Worm (Caenorhabditis elegans) whole organism, young adult: ENCODE data around the gene M7.12.

Experiments used
- B0261.1 ChIP-seq: sonication (generic microtip); optimal IDR thresholded peaks from 2 replicates; lab custom pipeline; 2016; ENCODE audit warnings: mild to moderate bottlenecking, missing genetic modification characterization, moderate library complexity, missing compliant biosample characterization
- B0336.3 ChIP-seq: fragments of 200-800 bp; sonication (Bioruptor generic); IDR thresholded peaks from 2 replicates; pipeline ENCODE4 v1.3.6; 2022; ENCODE audit warnings: missing genetic modification characterization, missing compliant biosample characterization
- D2030.7 ChIP-seq: fragments of 200-800 bp; sonication (Bioruptor generic); IDR thresholded peaks from 2 replicates; pipeline ENCODE4 v1.3.6; 2022; ENCODE audit warnings: missing genetic modification reagents, missing genetic modification characterization, missing compliant biosample characterization
- F33H1.4 ChIP-seq: fragments of 200-800 bp; sonication (Bioruptor generic); IDR thresholded peaks from 2 replicates; pipeline ENCODE4 v1.3.6; 2022; ENCODE audit warnings: missing genetic modification reagents, missing genetic modification characterization, missing compliant biosample characterization
- F39B2.1 ChIP-seq: fragments of 200-800 bp; sonication (Bioruptor generic); IDR thresholded peaks from 2 replicates; pipeline ENCODE4 v1.3.6; 2022; ENCODE audit warnings: missing genetic modification reagents, missing genetic modification characterization, missing compliant biosample characterization
- K11D2.4 ChIP-seq: fragments of 200-800 bp; sonication (Bioruptor generic); IDR thresholded peaks from 2 replicates; pipeline ENCODE4 v1.3.6; 2022; ENCODE audit warnings: missing genetic modification reagents, missing genetic modification characterization, missing compliant biosample characterization
- T26A5.8 ChIP-seq: sonication (generic microtip); optimal IDR thresholded peaks from 2 replicates; lab custom pipeline; 2016; ENCODE audit warnings: missing genetic modification characterization, missing compliant biosample characterization
- Y53G8AR.9 ChIP-seq: fragments of 200-800 bp; sonication (Bioruptor generic); conservative IDR thresholded peaks from 2 replicates; pipeline ENCODE4 v1.3.6; 2022; ENCODE audit warnings: missing genetic modification reagents, missing genetic modification characterization, missing compliant biosample characterization
- Y67H2A.10 ChIP-seq: fragments of 200-800 bp; sonication (Bioruptor generic); conservative IDR thresholded peaks from 2 replicates; pipeline ENCODE4 v1.3.6; 2022; ENCODE audit warnings: missing genetic modification reagents, missing genetic modification characterization, missing compliant biosample characterization
- ZK185.1 ChIP-seq: sonication (generic microtip); optimal IDR thresholded peaks from 2 replicates; lab custom pipeline; 2016; ENCODE audit warnings: mild to moderate bottlenecking, missing genetic modification characterization, missing compliant biosample characterization; ENCODE audit not compliant: poor library complexity, severe bottlenecking
- ama-1 ChIP-seq, 3 experiments: fragments of 150-350 bp in 1 of 3; sonication (generic microtip) in 2 of 3; optimal IDR thresholded peaks; 2 replicates each; lab custom pipeline; 2014 to 2018; ENCODE audit warnings: missing biosample characterization in 2 of 3, missing genetic modification characterization in 2 of 3, missing genetic modification reagents in 2 of 3
- athp-1 ChIP-seq: sonication (generic microtip); optimal IDR thresholded peaks from 2 replicates; lab custom pipeline; 2017; ENCODE audit warnings: mild to moderate bottlenecking, missing genetic modification characterization, missing compliant biosample characterization
- attf-3 ChIP-seq: fragments of 200-800 bp; sonication (Bioruptor generic); conservative IDR thresholded peaks from 2 replicates; pipeline ENCODE4 v1.3.6; 2022; ENCODE audit warnings: missing genetic modification reagents, missing genetic modification characterization, missing compliant biosample characterization
- bed-1 ChIP-seq: fragments of 200-800 bp; sonication (Bioruptor generic); IDR thresholded peaks from 2 replicates; pipeline ENCODE4 v1.3.6; 2022; ENCODE audit warnings: missing genetic modification reagents, missing genetic modification characterization, missing compliant biosample characterization
- ceh-100 ChIP-seq: fragments of 200-800 bp; sonication (Bioruptor generic); IDR thresholded peaks from 2 replicates; pipeline ENCODE4 v1.3.6; 2022; ENCODE audit warnings: missing genetic modification reagents, missing genetic modification characterization, missing compliant biosample characterization
- ceh-27 ChIP-seq: fragments of 200-800 bp; sonication (Bioruptor generic); optimal IDR thresholded peaks from 2 replicates; lab custom pipeline; 2018; ENCODE audit warnings: mild to moderate bottlenecking, missing genetic modification characterization, moderate library complexity, missing compliant biosample characterization
- ceh-91 ChIP-seq: fragments of 200-800 bp; sonication (Bioruptor generic); IDR thresholded peaks from 2 replicates; pipeline ENCODE4 v1.3.6; 2022; ENCODE audit warnings: missing genetic modification reagents, missing genetic modification characterization, missing compliant biosample characterization
- chd-7 ChIP-seq: sonication (generic microtip); optimal IDR thresholded peaks from 2 replicates; lab custom pipeline; 2016; ENCODE audit warnings: mild to moderate bottlenecking, missing genetic modification characterization, moderate library complexity, missing compliant biosample characterization
- die-1 ChIP-seq: sonication (generic microtip); optimal IDR thresholded peaks from 2 replicates; lab custom pipeline; 2016; ENCODE audit warnings: missing genotype, mild to moderate bottlenecking, missing genetic modification characterization, missing compliant biosample characterization
- dox-1 ChIP-seq: fragments of 200-800 bp; sonication (Bioruptor generic); IDR thresholded peaks from 2 replicates; pipeline ENCODE4 v1.3.6; 2022; ENCODE audit warnings: missing genetic modification reagents, missing genetic modification characterization, missing compliant biosample characterization
- dpff-1 ChIP-seq: sonication (generic microtip); optimal IDR thresholded peaks from 2 replicates; lab custom pipeline; 2017; ENCODE audit warnings: mild to moderate bottlenecking, missing genetic modification characterization, missing compliant biosample characterization
- dpl-1 ChIP-seq: fragments of 150-350 bp; optimal IDR thresholded peaks from 2 replicates; lab custom pipeline; 2014; ENCODE audit warnings: missing biosample characterization, missing genetic modification reagents, missing genetic modification characterization
- efl-1 ChIP-seq: fragments of 150-350 bp; optimal IDR thresholded peaks from 2 replicates; lab custom pipeline; 2014; ENCODE audit warnings: missing biosample characterization, missing genetic modification reagents, missing genetic modification characterization
- egl-44 ChIP-seq: fragments of 200-800 bp; sonication (Bioruptor generic); IDR thresholded peaks from 2 replicates; pipeline ENCODE4 v1.3.6; 2022; ENCODE audit warnings: missing genetic modification reagents, missing genetic modification characterization, missing compliant biosample characterization
- egrh-3 ChIP-seq: fragments of 200-800 bp; sonication (Bioruptor generic); IDR thresholded peaks from 2 replicates; pipeline ENCODE4 v1.3.6; 2022; ENCODE audit warnings: missing genetic modification reagents, missing genetic modification characterization, missing compliant biosample characterization
- ets-4 ChIP-seq: fragments of 200-800 bp; sonication (Bioruptor generic); optimal IDR thresholded peaks from 2 replicates; lab custom pipeline; 2018; ENCODE audit warnings: mild to moderate bottlenecking, missing genetic modification characterization, missing compliant biosample characterization
- gei-17 ChIP-seq: fragments of 200-800 bp; sonication (Bioruptor generic); optimal IDR thresholded peaks from 2 replicates; lab custom pipeline; 2018; ENCODE audit warnings: mild to moderate bottlenecking, missing genetic modification characterization, missing compliant biosample characterization
- him-1 ChIP-seq: sonication (generic microtip); optimal IDR thresholded peaks from 2 replicates; lab custom pipeline; 2016; ENCODE audit warnings: missing genotype, missing genetic modification reagents, missing genetic modification characterization, missing compliant biosample characterization
- hmg-1.2 ChIP-seq: fragments of 200-800 bp; sonication (Bioruptor generic); IDR thresholded peaks from 2 replicates; pipeline ENCODE4 v1.3.6; 2022; ENCODE audit warnings: missing genetic modification reagents, missing genetic modification characterization, missing compliant biosample characterization
- hmg-20 ChIP-seq: fragments of 200-800 bp; sonication (Bioruptor generic); IDR thresholded peaks from 2 replicates; pipeline ENCODE4 v1.3.6; 2022; ENCODE audit warnings: missing genetic modification reagents, missing genetic modification characterization, missing compliant biosample characterization
- let-607 ChIP-seq, 2 experiments: fragments of 200-800 bp in 1 of 2; sonication (Bioruptor generic) in 1 of 2; sonication (generic microtip) in 1 of 2; optimal IDR thresholded peaks; 2 replicates each; lab custom pipeline; 2016 to 2018; ENCODE audit warnings: mild to moderate bottlenecking in 2 of 2, missing compliant biosample characterization in 2 of 2, missing genetic modification characterization in 2 of 2, moderate library complexity in 2 of 2, missing genotype in 1 of 2
- lin-35 ChIP-seq, 3 experiments: fragments of 150-350 bp in 2 of 3; sonication (generic microtip) in 1 of 3; optimal IDR thresholded peaks; 2 replicates each; lab custom pipeline; 2014 to 2018; ENCODE audit warnings: missing biosample characterization in 3 of 3, missing genetic modification characterization in 3 of 3, missing genetic modification reagents in 3 of 3
- lin-40 ChIP-seq: sonication (generic microtip); optimal IDR thresholded peaks from 2 replicates; lab custom pipeline; 2016; ENCODE audit warnings: missing genetic modification characterization, mild to moderate bottlenecking, missing compliant biosample characterization, missing genotype, missing genetic modification reagents
- lir-1 ChIP-seq: fragments of 200-800 bp; sonication (Bioruptor generic); conservative IDR thresholded peaks from 2 replicates; pipeline ENCODE4 v1.3.6; 2022; ENCODE audit warnings: missing genetic modification reagents, missing genetic modification characterization, missing compliant biosample characterization
- madf-3 ChIP-seq: fragments of 200-800 bp; sonication (Bioruptor generic); IDR thresholded peaks from 2 replicates; pipeline ENCODE4 v1.3.6; 2022; ENCODE audit warnings: missing genetic modification reagents, missing genetic modification characterization, missing compliant biosample characterization
- mes-4 ChIP-seq: sonication (generic microtip); optimal IDR thresholded peaks from 2 replicates; lab custom pipeline; 2016; ENCODE audit warnings: missing genotype, missing genetic modification characterization, missing compliant biosample characterization
- nhr-179 ChIP-seq: sonication (generic microtip); optimal IDR thresholded peaks from 2 replicates; lab custom pipeline; 2016; ENCODE audit warnings: mild to moderate bottlenecking, missing genetic modification characterization, missing compliant biosample characterization
- nhr-90 ChIP-seq: sonication (generic microtip); optimal IDR thresholded peaks from 2 replicates; lab custom pipeline; 2016; ENCODE audit warnings: missing genotype, mild to moderate bottlenecking, missing genetic modification characterization, missing compliant biosample characterization
- pbrm-1 ChIP-seq: fragments of 200-800 bp; sonication (Bioruptor generic); IDR thresholded peaks from 2 replicates; pipeline ENCODE4 v1.3.6; 2022; ENCODE audit warnings: missing genetic modification reagents, missing genetic modification characterization, missing compliant biosample characterization
- snpc-3.4 ChIP-seq: sonication (generic microtip); optimal IDR thresholded peaks from 2 replicates; lab custom pipeline; 2017; ENCODE audit warnings: missing genetic modification characterization, mild to moderate bottlenecking, missing compliant biosample characterization, antibody characterized with exemption, moderate library complexity, missing genotype, missing genetic modification reagents
- snpc-4 ChIP-seq, 5 experiments: fragments of 150-350 bp in 1 of 5; sonication (generic microtip) in 4 of 5; optimal IDR thresholded peaks; 2 replicates each; lab custom pipeline; 2014 to 2018; ENCODE audit warnings: missing genetic modification characterization in 5 of 5, missing biosample characterization in 3 of 5, antibody characterized with exemption in 2 of 5, mild to moderate bottlenecking in 2 of 5, missing compliant biosample characterization in 2 of 5, missing genotype in 2 of 5, moderate library complexity in 2 of 5, missing genetic modification reagents in 1 of 5
- tbx-9 ChIP-seq: sonication (generic microtip); optimal IDR thresholded peaks from 2 replicates; lab custom pipeline; 2016; ENCODE audit warnings: borderline replicate concordance, missing genetic modification characterization, inconsistent platforms, missing compliant biosample characterization
- tlf-1 ChIP-seq: fragments of 200-800 bp; sonication (Bioruptor generic); optimal IDR thresholded peaks from 2 replicates; lab custom pipeline; 2018; ENCODE audit warnings: mild to moderate bottlenecking, missing genetic modification characterization, missing compliant biosample characterization
- unc-62 ChIP-seq: fragments of 150-350 bp; optimal IDR thresholded peaks from 2 replicates; lab custom pipeline; 2014; ENCODE audit warnings: missing biosample characterization, missing genetic modification reagents, missing genetic modification characterization
- xnd-1 ChIP-seq: sonication (generic microtip); optimal IDR thresholded peaks from 2 replicates; lab custom pipeline; 2016; ENCODE audit warnings: missing genotype, missing genetic modification reagents, missing genetic modification characterization, missing compliant biosample characterization
- ztf-26 ChIP-seq: sonication (generic microtip); optimal IDR thresholded peaks from 2 replicates; lab custom pipeline; 2017; ENCODE audit warnings: missing genetic modification characterization, missing compliant biosample characterization
- ztf-28 ChIP-seq: fragments of 200-800 bp; sonication (Bioruptor generic); IDR thresholded peaks from 2 replicates; pipeline ENCODE4 v1.3.6; 2022; ENCODE audit warnings: missing genetic modification reagents, missing genetic modification characterization, missing compliant biosample characterization
- ztf-6 ChIP-seq: fragments of 200-800 bp; sonication (Bioruptor generic); IDR thresholded peaks from 2 replicates; pipeline ENCODE4 v1.3.6; 2022; ENCODE audit warnings: missing genetic modification reagents, missing genetic modification characterization, missing compliant biosample characterization

Gene M7.12

DNA sequence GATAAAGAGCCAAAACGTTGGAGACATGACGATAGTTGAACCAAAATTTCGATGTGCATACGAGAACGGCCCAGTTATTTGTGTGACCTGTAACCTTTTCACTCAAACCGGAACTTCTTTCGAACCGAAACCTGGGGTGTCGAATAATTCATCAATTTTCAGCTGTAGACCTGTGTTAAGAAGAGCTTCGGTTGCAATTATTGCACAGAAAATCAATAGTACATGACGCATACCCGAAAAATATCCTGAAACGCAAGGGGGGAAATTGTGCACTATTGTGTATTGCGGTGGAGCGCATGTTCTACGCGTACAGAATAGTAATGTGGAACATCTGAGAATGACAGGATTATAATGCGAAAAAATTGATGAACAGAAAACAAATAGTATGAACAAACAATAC, 12.0 kb upstream of the M7.12 start, which contains the start of gene pigk-1 (continued):
- no peak for TF ChIP-seq attf-3 (GFP tag; lab: Robert Waterston, UW)
- TF ChIP-seq D2030.7 (GFP tag; lab: Robert Waterston, UW): peak; percentile 38; the same call in 1 of the 2 replicates
- TF ChIP-seq ama-1 (optimal IDR thresholded peaks at IDR 0.05; lab: Kevin White, UChicago): no peak
- TF ChIP-seq ama-1 (GFP tag; optimal IDR thresholded peaks at IDR 0.05; lab: Kevin White, UChicago): peak in 1 of 2 experiments; percentile 30
- no peak for TF ChIP-seq nhr-90 (tag; lab: Kevin White, UChicago)
- TF ChIP-seq ZK185.1: peak; percentile 30
- no peak for TF ChIP-seq ztf-6 (GFP tag; lab: Robert Waterston, UW)
- peak; percentile 18 for TF ChIP-seq efl-1 (GFP tag; lab: Kevin White, UChicago)
- no peak for TF ChIP-seq ztf-26 (tag; lab: Kevin White, UChicago)
- TF ChIP-seq him-1 (tag; lab: Kevin White, UChicago): no peak
- peak; percentile 83 for TF ChIP-seq F39B2.1 (GFP tag; lab: Robert Waterston, UW)
- TF ChIP-seq K11D2.4: no peak
- TF ChIP-seq tbx-9: no peak
- TF ChIP-seq ets-4 (GFP tag; lab: Kevin White, UChicago): no peak
- peak; percentile 81 for TF ChIP-seq madf-3 (GFP tag; lab: Robert Waterston, UW)
- TF ChIP-seq T26A5.8 (tag; lab: Kevin White, UChicago): peak; percentile 48
- no peak for TF ChIP-seq Y67H2A.10
- TF ChIP-seq lin-40 (tag; lab: Kevin White, UChicago): no peak
- no peak for TF ChIP-seq ztf-28 (GFP tag; lab: Robert Waterston, UW)
- TF ChIP-seq egrh-3: no peak
- peak; percentile 2 for TF ChIP-seq ceh-27 (GFP tag; lab: Kevin White, UChicago)
- no peak for TF ChIP-seq ceh-91 (GFP tag; lab: Robert Waterston, UW)
- no peak for TF ChIP-seq nhr-179 (tag; lab: Kevin White, UChicago)
- peak; percentile 24; the same call in 1 of the 2 replicates for TF ChIP-seq Y53G8AR.9
- no peak; the same call in 1 of the 2 replicates for TF ChIP-seq ceh-100 (GFP tag; lab: Robert Waterston, UW)
- TF ChIP-seq unc-62 (GFP tag; lab: Kevin White, UChicago): no peak
- peak; percentile 40 for TF ChIP-seq xnd-1 (tag; lab: Kevin White, UChicago)
- TF ChIP-seq athp-1 (tag; lab: Kevin White, UChicago): peak; percentile 28
- TF ChIP-seq mes-4 (tag; lab: Kevin White, UChicago): no peak
- TF ChIP-seq dpff-1 (tag; lab: Kevin White, UChicago): no peak
- TF ChIP-seq snpc-3.4 (tag; lab: Kevin White, UChicago): peak; percentile 43
- TF ChIP-seq F33H1.4 (GFP tag; lab: Robert Waterston, UW): peak; percentile 45
- TF ChIP-seq let-607 (tag; optimal IDR thresholded peaks at IDR 0.05; lab: Kevin White, UChicago): no peak
- TF ChIP-seq hmg-1.2 (GFP tag; lab: Robert Waterston, UW): peak; percentile 37; the same call in 1 of the 2 replicates
- no peak for TF ChIP-seq egl-44
- no peak for TF ChIP-seq lin-35 (GFP tag; optimal IDR thresholded peaks at IDR 0.05; lab: Kevin White, UChicago)
- no peak for TF ChIP-seq chd-7 (tag; lab: Kevin White, UChicago)
- TF ChIP-seq die-1: no peak
- no peak for TF ChIP-seq lir-1 (GFP tag; lab: Robert Waterston, UW)
- peak; percentile 29 for TF ChIP-seq tlf-1 (GFP tag; lab: Kevin White, UChicago)
- TF ChIP-seq B0261.1 (tag; lab: Kevin White, UChicago): no peak
- no peak for TF ChIP-seq pbrm-1 (GFP tag; lab: Robert Waterston, UW)
- peak; percentile 69; the same call in 1 of the 2 replicates for TF ChIP-seq bed-1 (GFP tag; lab: Robert Waterston, UW)
- TF ChIP-seq snpc-4 (GFP tag; optimal IDR thresholded peaks at IDR 0.05; lab: Kevin White, UChicago): no peak
- peak in 2 of 4 experiments; percentile 10 to 41 for TF ChIP-seq snpc-4 (tag; optimal IDR thresholded peaks at IDR 0.05; lab: Kevin White, UChicago)
- TF ChIP-seq hmg-20 (GFP tag; lab: Robert Waterston, UW): no peak
- no peak for TF ChIP-seq gei-17 (GFP tag; lab: Kevin White, UChicago)
- TF ChIP-seq dox-1 (GFP tag; lab: Robert Waterston, UW): no peak
- TF ChIP-seq dpl-1 (GFP tag; lab: Kevin White, UChicago): no peak
- TF ChIP-seq B0336.3 (GFP tag; lab: Robert Waterston, UW): peak; percentile 88
